Fruit fly (Drosophila melanogaster): ENCODE results near the gene Andorra.

Andorra gene

dm6 chrX:18179372-18179771, at the start of gene Andorra:
Andorra (minus strand) TSS chrX:18179472.
- TF ChIP-seq pan (optimal IDR thresholded peaks at IDR 0.05) (no peak), EcR (GFP tag; optimal IDR thresholded peaks at IDR 0.05) (no peak), CG8478 (optimal IDR thresholded peaks at IDR 0.05) (no peak), usp (GFP tag; optimal IDR thresholded peaks at IDR 0.05) (no peak), Dll (optimal IDR thresholded peaks at IDR 0.05) (no peak), psq (optimal IDR thresholded peaks at IDR 0.05) (no peak)

- TF ChIP-seq EcR (GFP tag; optimal IDR thresholded peaks at IDR 0.05) (no peak), CG8478 (optimal IDR thresholded peaks at IDR 0.05) (no peak), psq (optimal IDR thresholded peaks at IDR 0.05) (no peak), pan (optimal IDR thresholded peaks at IDR 0.05) (no peak), usp (GFP tag; optimal IDR thresholded peaks at IDR 0.05) (no peak), Dll (optimal IDR thresholded peaks at IDR 0.05) (no peak)
Measured at dm6 chrX:18225976-18226375, 46.7 kb upstream of the Andorra start, which contains the start of gene CG33639. CG33639 (minus strand) TSS chrX:18226076.

- TF ChIP-seq usp (GFP tag; optimal IDR thresholded peaks at IDR 0.05) (no peak), CG8478 (optimal IDR thresholded peaks at IDR 0.05) (no peak), pan (optimal IDR thresholded peaks at IDR 0.05) (no peak), psq (optimal IDR thresholded peaks at IDR 0.05) (no peak), EcR (GFP tag; optimal IDR thresholded peaks at IDR 0.05) (no peak), Dll (optimal IDR thresholded peaks at IDR 0.05) (no peak)
Measured at dm6 chrX:18208930-18209477, 29.7 kb upstream of the Andorra start, which contains the start of gene Him. Him (plus strand) TSS chrX:18209427.

- TF ChIP-seq EcR (GFP tag; optimal IDR thresholded peaks at IDR 0.05) (no peak), Dll (optimal IDR thresholded peaks at IDR 0.05) (no peak), usp (GFP tag; optimal IDR thresholded peaks at IDR 0.05) (no peak), CG8478 (optimal IDR thresholded peaks at IDR 0.05) (no peak)
Measured at dm6 chrX:18208079-18208865, 29.0 kb upstream of the Andorra start.

- TF ChIP-seq CG8478 (optimal IDR thresholded peaks at IDR 0.05) (no peak), usp (GFP tag; optimal IDR thresholded peaks at IDR 0.05) (no peak), Dll (optimal IDR thresholded peaks at IDR 0.05) (no peak), psq (optimal IDR thresholded peaks at IDR 0.05) (no peak), EcR (GFP tag; optimal IDR thresholded peaks at IDR 0.05) (no peak), pan (optimal IDR thresholded peaks at IDR 0.05) (no peak)
Measured at dm6 chrX:18207533-18207932, 28.3 kb upstream of the Andorra start.

dm6 chrX:18205044-18205443, 25.8 kb upstream of the Andorra start, which contains the start of gene Hesr:
Hesr (minus strand) TSS chrX:18205144.
- TF ChIP-seq usp (GFP tag; optimal IDR thresholded peaks at IDR 0.05): no peak
- TF ChIP-seq CG8478 (optimal IDR thresholded peaks at IDR 0.05): no peak

dm6 chrX:18197642-18198041, 18.4 kb upstream of the Andorra start:
- TF ChIP-seq CG8478 (optimal IDR thresholded peaks at IDR 0.05) (no peak), pan (optimal IDR thresholded peaks at IDR 0.05) (no peak), Dll (optimal IDR thresholded peaks at IDR 0.05) (no peak), usp (GFP tag; optimal IDR thresholded peaks at IDR 0.05) (no peak), psq (optimal IDR thresholded peaks at IDR 0.05) (no peak), EcR (GFP tag; optimal IDR thresholded peaks at IDR 0.05) (no peak)

- TF ChIP-seq usp (GFP tag; optimal IDR thresholded peaks at IDR 0.05) (no peak), Dll (optimal IDR thresholded peaks at IDR 0.05) (no peak), CG8478 (optimal IDR thresholded peaks at IDR 0.05) (no peak), psq (optimal IDR thresholded peaks at IDR 0.05) (no peak), EcR (GFP tag; optimal IDR thresholded peaks at IDR 0.05) (no peak), pan (optimal IDR thresholded peaks at IDR 0.05) (no peak)
Measured at dm6 chrX:18185944-18186343, 6.7 kb upstream of the Andorra start.

dm6 chrX:18181152-18181551, 1.9 kb upstream of the Andorra start:
- TF ChIP-seq CG8478 (optimal IDR thresholded peaks at IDR 0.05) (no peak), usp (GFP tag; optimal IDR thresholded peaks at IDR 0.05) (no peak), pan (optimal IDR thresholded peaks at IDR 0.05) (no peak), EcR (GFP tag; optimal IDR thresholded peaks at IDR 0.05) (no peak), psq (optimal IDR thresholded peaks at IDR 0.05) (no peak), Dll (optimal IDR thresholded peaks at IDR 0.05) (no peak)

dm6 chrX:18177312-18177711, 2.0 kb downstream of the Andorra start, which contains the start of gene Frq2:
Frq2 (plus strand) TSS chrX:18177612.
- no peak for TF ChIP-seq CG8478 (optimal IDR thresholded peaks at IDR 0.05)
- TF ChIP-seq usp (GFP tag; optimal IDR thresholded peaks at IDR 0.05): no peak

dm6 chrX:18158967-18159366, 20.3 kb downstream of the Andorra start:
- TF ChIP-seq EcR (GFP tag; optimal IDR thresholded peaks at IDR 0.05): no peak
- TF ChIP-seq usp (GFP tag; optimal IDR thresholded peaks at IDR 0.05): no peak
- TF ChIP-seq psq (optimal IDR thresholded peaks at IDR 0.05): no peak
- TF ChIP-seq pan (optimal IDR thresholded peaks at IDR 0.05): no peak
- TF ChIP-seq CG8478 (optimal IDR thresholded peaks at IDR 0.05): no peak
- TF ChIP-seq Dll (optimal IDR thresholded peaks at IDR 0.05): no peak

dm6 chrX:18154955-18155419, 24.3 kb downstream of the Andorra start, which contains the start of gene Frq1:
Frq1 (plus strand) TSS chrX:18155369.
- TF ChIP-seq EcR (GFP tag; optimal IDR thresholded peaks at IDR 0.05): no peak
- no peak for TF ChIP-seq psq (optimal IDR thresholded peaks at IDR 0.05)
- TF ChIP-seq pan (optimal IDR thresholded peaks at IDR 0.05): no peak
- TF ChIP-seq Dll (optimal IDR thresholded peaks at IDR 0.05): no peak
- no peak for TF ChIP-seq usp (GFP tag; optimal IDR thresholded peaks at IDR 0.05)
- no peak for TF ChIP-seq CG8478 (optimal IDR thresholded peaks at IDR 0.05)

All from whole organism.